Fruit fly (Drosophila melanogaster): ENCODE results near the gene CG45116.

CG45116 gene

dm6 chr3L:22665110-22665509 is 34.1 kb upstream of the CG45116 start (continued):
- no peak for TF ChIP-seq Hr39 (optimal IDR thresholded peaks at IDR 0.05)
- no peak for TF ChIP-seq salm (tag; optimal IDR thresholded peaks at IDR 0.05)
- TF ChIP-seq CG12659 (GFP tag; optimal IDR thresholded peaks at IDR 0.05): no peak
- TF ChIP-seq da (GFP tag; optimal IDR thresholded peaks at IDR 0.05): no peak
- no peak for TF ChIP-seq caup (GFP tag; optimal IDR thresholded peaks at IDR 0.05; ENCODE audit: severe bottlenecking)
- no peak for TF ChIP-seq br (optimal IDR thresholded peaks at IDR 0.05)
- TF ChIP-seq Ets65A (GFP tag): peak; percentile 92
- no peak for TF ChIP-seq ato (GFP tag; IDR thresholded peaks at IDR 0.05; ENCODE audit: partially characterized antibody)
- TF ChIP-seq Trl (optimal IDR thresholded peaks at IDR 0.05): no peak
- TF ChIP-seq Trl (GFP tag; optimal IDR thresholded peaks at IDR 0.05): no peak
- TF ChIP-seq CG14667 (GFP tag; IDR thresholded peaks at IDR 0.05): no peak
- TF ChIP-seq cas (GFP tag; IDR thresholded peaks at IDR 0.05): no peak
- no peak for TF ChIP-seq nerfin-2 (GFP tag; IDR thresholded peaks at IDR 0.05; ENCODE audit: partially characterized antibody)
- TF ChIP-seq CG1024 (GFP tag; IDR thresholded peaks at IDR 0.05): 0 out of 2 replicates have a peak, but pooled peaks have one; percentile 5
- no peak for TF ChIP-seq CG11398 (GFP tag; optimal IDR thresholded peaks at IDR 0.05)
- TF ChIP-seq CG16813 (GFP tag; IDR thresholded peaks at IDR 0.05; ENCODE audit: partially characterized antibody): no peak
- TF ChIP-seq mam (GFP tag; optimal IDR thresholded peaks at IDR 0.05): no peak
- TF ChIP-seq z (GFP tag; IDR thresholded peaks at IDR 0.05): no peak
- TF ChIP-seq CG10366 (GFP tag; IDR thresholded peaks at IDR 0.05): peak; percentile 13; the same call in 1 of the 2 replicates
- no peak for TF ChIP-seq CG7556 (GFP tag; optimal IDR thresholded peaks at IDR 0.05)
- TF ChIP-seq CG12744 (GFP tag; optimal IDR thresholded peaks at IDR 0.05): no peak
- peak; percentile 13 for TF ChIP-seq HHEX (GFP tag; optimal IDR thresholded peaks at IDR 0.05)
- no peak for TF ChIP-seq Hand (GFP tag; optimal IDR thresholded peaks at IDR 0.05)
- TF ChIP-seq CG16815 (GFP tag; optimal IDR thresholded peaks at IDR 0.05): peak; percentile 31
- no peak for TF ChIP-seq ro (GFP tag; IDR thresholded peaks at IDR 0.05)
- TF ChIP-seq CG8924 (tag; optimal IDR thresholded peaks at IDR 0.05): no peak
- TF ChIP-seq CG7928 (GFP tag; optimal IDR thresholded peaks at IDR 0.05): no peak
- TF ChIP-seq Poxn (GFP tag; IDR thresholded peaks at IDR 0.05): no peak
- no peak for TF ChIP-seq ems (GFP tag; optimal IDR thresholded peaks at IDR 0.05)
- TF ChIP-seq CG15601 (tag; optimal IDR thresholded peaks at IDR 0.05): no peak
- no peak for TF ChIP-seq HmgZ (tag; optimal IDR thresholded peaks at IDR 0.05)
- no peak for TF ChIP-seq CG5245 (GFP tag; optimal IDR thresholded peaks at IDR 0.05)
- peak; percentile 21 for TF ChIP-seq CG4424 (GFP tag; optimal IDR thresholded peaks at IDR 0.05)
- no peak for TF ChIP-seq pros (GFP tag; optimal IDR thresholded peaks at IDR 0.05)
- peak; percentile 44 for TF ChIP-seq CG12769 (tag; optimal IDR thresholded peaks at IDR 0.05)
- no peak for TF ChIP-seq CG15011 (GFP tag; optimal IDR thresholded peaks at IDR 0.05)
- TF ChIP-seq CG1233 (GFP tag; optimal IDR thresholded peaks at IDR 0.05): peak; percentile 10
- TF ChIP-seq ttk (GFP tag; IDR thresholded peaks at IDR 0.05): no peak
- TF ChIP-seq chn (GFP tag; optimal IDR thresholded peaks at IDR 0.05): peak; percentile 12
- TF ChIP-seq CG17912 (GFP tag; optimal IDR thresholded peaks at IDR 0.05): no peak
- TF ChIP-seq Neu2 (GFP tag; optimal IDR thresholded peaks at IDR 0.05; ENCODE audit: borderline replicate concordance): no peak
- TF ChIP-seq Ptx1 (GFP tag; IDR thresholded peaks at IDR 0.05): peak; percentile 34; the same call in 1 of the 2 replicates
- peak; percentile 18 for TF ChIP-seq Chrac-16 (GFP tag; optimal IDR thresholded peaks at IDR 0.05)
- no peak for TF ChIP-seq CG33557 (GFP tag; optimal IDR thresholded peaks at IDR 0.05)
- no peak for TF ChIP-seq CG7987 (GFP tag; optimal IDR thresholded peaks at IDR 0.05)
- TF ChIP-seq Dll (GFP tag; IDR thresholded peaks at IDR 0.05; ENCODE audit: partially characterized antibody): no peak
- no peak for TF ChIP-seq CG31365 (tag; optimal IDR thresholded peaks at IDR 0.05)
- TF ChIP-seq Gug (GFP tag; IDR thresholded peaks at IDR 0.05): no peak
- TF ChIP-seq ash1 (GFP tag; optimal IDR thresholded peaks at IDR 0.05): no peak
- no peak; the same call in 1 of the 3 replicates for TF ChIP-seq row (GFP tag; IDR thresholded peaks at IDR 0.05)
- no peak for TF ChIP-seq cg (GFP tag; optimal IDR thresholded peaks at IDR 0.05)
- peak; percentile 45 for TF ChIP-seq Ssrp (tag; optimal IDR thresholded peaks at IDR 0.05)
- TF ChIP-seq gce (GFP tag; IDR thresholded peaks at IDR 0.05): no peak
